Worm (Caenorhabditis elegans) whole organism, L1 larva: ENCODE measurements around the gene vha-15.

Experiments used
- aha-1 ChIP-seq: fragments of 150-350 bp; optimal IDR thresholded peaks from 2 replicates; lab custom pipeline; 2014; ENCODE audit warnings: missing biosample characterization, missing genetic modification characterization
- aly-2 ChIP-seq: fragments of 150-350 bp; optimal IDR thresholded peaks from 2 replicates; lab custom pipeline; 2014; ENCODE audit warnings: missing biosample characterization, missing genetic modification characterization
- ama-1 ChIP-seq: fragments of 150-350 bp; optimal IDR thresholded peaks from 2 replicates; lab custom pipeline; 2014
- blmp-1 ChIP-seq: fragments of 150-350 bp; optimal IDR thresholded peaks from 2 replicates; lab custom pipeline; 2014; ENCODE audit warnings: missing biosample characterization, missing genetic modification characterization
- ceh-63 ChIP-seq: fragments of 200-800 bp; sonication (Bioruptor generic); optimal IDR thresholded peaks from 2 replicates; lab custom pipeline; 2018; ENCODE audit warnings: mild to moderate bottlenecking, missing genetic modification characterization, missing compliant biosample characterization
- efl-1 ChIP-seq, 4 experiments: fragments of 150-350 bp; optimal IDR thresholded peaks in 3 of 4; peaks in 1 of 4; 1 replicate in 1 of 4; 2 replicates in 3 of 4; lab custom pipeline; 2014; ENCODE audit warnings: missing biosample characterization in 2 of 4, missing genetic modification characterization in 2 of 4, missing genetic modification reagents in 2 of 4
- egl-27 ChIP-seq, 2 experiments: fragments of 150-350 bp in 1 of 2; sonication (generic microtip); optimal IDR thresholded peaks; 3 replicates each; lab custom pipeline; 2017 to 2018; ENCODE audit warnings: missing biosample characterization in 2 of 2, missing genetic modification characterization in 2 of 2, missing genetic modification reagents in 2 of 2
- elt-2 ChIP-seq: sonication (generic microtip); optimal IDR thresholded peaks from 2 replicates; lab custom pipeline; 2016; ENCODE audit warnings: missing genetic modification characterization, mild to moderate bottlenecking, inconsistent platforms, missing compliant biosample characterization, missing genetic modification reagents
- elt-3 ChIP-seq, 6 experiments: fragments of 150-350 bp in 1 of 6; sonication (generic microtip); optimal IDR thresholded peaks; 2 replicates each; lab custom pipeline; 2017 to 2018; ENCODE audit warnings: missing biosample characterization in 6 of 6, missing genetic modification characterization in 6 of 6, inconsistent platforms in 1 of 6
- fkh-10 ChIP-seq: sonication (generic microtip); optimal IDR thresholded peaks from 2 replicates; lab custom pipeline; 2017; ENCODE audit warnings: missing biosample characterization, missing genetic modification reagents, missing genetic modification characterization
- fkh-8 ChIP-seq: sonication (generic microtip); optimal IDR thresholded peaks from 2 replicates; lab custom pipeline; 2016; ENCODE audit warnings: mild to moderate bottlenecking, missing genetic modification characterization, missing compliant biosample characterization
- fos-1 ChIP-seq: fragments of 150-350 bp; optimal IDR thresholded peaks from 2 replicates; lab custom pipeline; 2014; ENCODE audit warnings: missing biosample characterization, missing genetic modification characterization
- grh-1 ChIP-seq: fragments of 200-800 bp; sonication (Bioruptor generic); IDR thresholded peaks from 2 replicates; pipeline ENCODE4 v1.3.6; 2022; ENCODE audit warnings: missing genetic modification reagents, missing genetic modification characterization, missing compliant biosample characterization
- hlh-4 ChIP-seq: sonication (generic microtip); optimal IDR thresholded peaks from 2 replicates; lab custom pipeline; 2016; ENCODE audit warnings: mild to moderate bottlenecking, missing genetic modification characterization, missing compliant biosample characterization
- isw-1 ChIP-seq: fragments of 200-800 bp; sonication (Bioruptor generic); IDR thresholded peaks from 2 replicates; pipeline ENCODE4 v1.3.6; 2022; ENCODE audit warnings: missing genetic modification characterization, missing compliant biosample characterization
- lin-14 ChIP-seq: fragments of 200-800 bp; sonication (Bioruptor generic); optimal IDR thresholded peaks from 2 replicates; lab custom pipeline; 2018; ENCODE audit warnings: mild to moderate bottlenecking, missing genetic modification characterization, moderate library complexity, missing compliant biosample characterization
- lin-15B ChIP-seq: fragments of 150-350 bp; sonication (generic microtip); optimal IDR thresholded peaks from 3 replicates; lab custom pipeline; 2014; ENCODE audit warnings: missing biosample characterization, missing genetic modification characterization
- lin-35 ChIP-seq, 2 experiments: fragments of 150-350 bp; optimal IDR thresholded peaks; 2 replicates each; lab custom pipeline; 2014; ENCODE audit warnings: missing biosample characterization in 2 of 2, missing genetic modification characterization in 2 of 2, missing genetic modification reagents in 2 of 2
- lir-3 ChIP-seq: sonication (generic microtip); optimal IDR thresholded peaks from 2 replicates; lab custom pipeline; 2016; ENCODE audit warnings: mild to moderate bottlenecking, missing genetic modification characterization, moderate library complexity, missing compliant biosample characterization; ENCODE audit not compliant: poor library complexity
- mdl-1 ChIP-seq, 2 experiments: fragments of 150-350 bp; optimal IDR thresholded peaks; 2 replicates each; lab custom pipeline; 2014 to 2017; ENCODE audit warnings: missing biosample characterization in 2 of 2, missing genetic modification characterization in 2 of 2, inconsistent platforms in 1 of 2
- nhr-11 ChIP-seq: fragments of 150-350 bp; optimal IDR thresholded peaks from 2 replicates; lab custom pipeline; 2014; ENCODE audit warnings: missing biosample characterization, missing genetic modification characterization
- nhr-19 ChIP-seq: fragments of 200-800 bp; sonication (Bioruptor generic); conservative IDR thresholded peaks from 2 replicates; pipeline ENCODE4 v1.3.6; 2022; ENCODE audit warnings: missing genetic modification characterization, missing compliant biosample characterization
- nhr-20 ChIP-seq: sonication (generic microtip); optimal IDR thresholded peaks from 2 replicates; lab custom pipeline; 2016; ENCODE audit warnings: mild to moderate bottlenecking, missing genetic modification characterization, missing compliant biosample characterization
- nhr-71 ChIP-seq: sonication (generic microtip); optimal IDR thresholded peaks from 2 replicates; lab custom pipeline; 2016; ENCODE audit warnings: mild to moderate bottlenecking, missing genetic modification characterization, moderate library complexity, missing compliant biosample characterization
- nhr-84 ChIP-seq: sonication (generic microtip); optimal IDR thresholded peaks from 2 replicates; lab custom pipeline; 2017; ENCODE audit warnings: missing biosample characterization, missing genetic modification characterization
- nhr-85 ChIP-seq: sonication (generic microtip); peaks from one replicate; lab custom pipeline; 2016; ENCODE audit warnings: missing genetic modification characterization, inconsistent platforms, missing compliant biosample characterization
- pag-3 ChIP-seq: sonication (generic microtip); optimal IDR thresholded peaks from 2 replicates; lab custom pipeline; 2017; ENCODE audit warnings: missing genetic modification characterization, mild to moderate bottlenecking, missing compliant biosample characterization, antibody characterized with exemption, borderline replicate concordance; ENCODE audit not compliant: insufficient read depth
- pqm-1 ChIP-seq: sonication (generic microtip); optimal IDR thresholded peaks from 3 replicates; lab custom pipeline; 2017; ENCODE audit warnings: missing biosample characterization, missing genetic modification characterization
- rnt-1 ChIP-seq: sonication (generic microtip); optimal IDR thresholded peaks from 2 replicates; lab custom pipeline; 2016; ENCODE audit warnings: mild to moderate bottlenecking, missing genetic modification characterization, moderate library complexity, missing compliant biosample characterization
- snpc-4 ChIP-seq: fragments of 150-350 bp; optimal IDR thresholded peaks from 2 replicates; lab custom pipeline; 2014; ENCODE audit warnings: missing biosample characterization, missing genetic modification characterization
- sptf-1 ChIP-seq: fragments of 150-350 bp; optimal IDR thresholded peaks from 2 replicates; lab custom pipeline; 2014; ENCODE audit warnings: missing biosample characterization, missing genetic modification characterization
- swsn-7 ChIP-seq: sonication (generic microtip); optimal IDR thresholded peaks from 2 replicates; lab custom pipeline; 2016; ENCODE audit warnings: missing genetic modification characterization, missing compliant biosample characterization
- tbx-2 ChIP-seq: sonication (generic microtip); optimal IDR thresholded peaks from 2 replicates; lab custom pipeline; 2016; ENCODE audit warnings: missing genetic modification characterization, missing compliant biosample characterization
- tlp-1 ChIP-seq: fragments of 150-350 bp; optimal IDR thresholded peaks from 2 replicates; lab custom pipeline; 2014; ENCODE audit warnings: missing biosample characterization, missing genetic modification characterization
- unc-30 ChIP-seq: sonication (generic microtip); optimal IDR thresholded peaks from 2 replicates; lab custom pipeline; 2017; ENCODE audit warnings: missing biosample characterization, missing genetic modification characterization
- unc-86 ChIP-seq: sonication (generic microtip); optimal IDR thresholded peaks from 2 replicates; lab custom pipeline; 2016; ENCODE audit warnings: missing genetic modification characterization, missing compliant biosample characterization
- unc-98 ChIP-seq: fragments of 200-800 bp; sonication (Bioruptor generic); IDR thresholded peaks from 2 replicates; pipeline ENCODE4 v1.3.6; 2022; ENCODE audit warnings: missing genetic modification characterization, missing compliant biosample characterization
- xbp-1 ChIP-seq: sonication (generic microtip); optimal IDR thresholded peaks from 2 replicates; lab custom pipeline; 2016; ENCODE audit warnings: missing genetic modification characterization, missing compliant biosample characterization
- zip-4 ChIP-seq: fragments of 200-800 bp; sonication (Bioruptor generic); optimal IDR thresholded peaks from 2 replicates; lab custom pipeline; 2018; ENCODE audit warnings: mild to moderate bottlenecking, missing genetic modification characterization, moderate library complexity, missing compliant biosample characterization
- ztf-11 ChIP-seq, 2 experiments: sonication (generic microtip); optimal IDR thresholded peaks; 2 replicates each; lab custom pipeline; 2016 to 2017; ENCODE audit warnings: missing genetic modification characterization in 2 of 2, missing biosample characterization in 1 of 2, missing compliant biosample characterization in 1 of 2

Gene vha-15

ce11 chrX:2216242-2216641 is 21.5 kb upstream of the vha-15 start:
- no peak for TF ChIP-seq lin-35 (GFP tag; optimal IDR thresholded peaks at IDR 0.05; lab: Kevin White, UChicago)
- peak; percentile 31 for TF ChIP-seq rnt-1
- no peak for TF ChIP-seq swsn-7 (tag; lab: Kevin White, UChicago)
- TF ChIP-seq isw-1: no peak
- no peak for TF ChIP-seq fos-1
- peak; percentile 52 for TF ChIP-seq pag-3 (tag; lab: Kevin White, UChicago)
- no peak for TF ChIP-seq elt-2 (tag; lab: Kevin White, UChicago)
- TF ChIP-seq fkh-8 (tag; lab: Kevin White, UChicago): no peak
- TF ChIP-seq lin-15B (tag; lab: Kevin White, UChicago): no peak
- TF ChIP-seq efl-1 (optimal IDR thresholded peaks at IDR 0.05; lab: Kevin White, UChicago): no peak
- TF ChIP-seq efl-1 (GFP tag; optimal IDR thresholded peaks at IDR 0.05 in 1 of 2; lab: Kevin White, UChicago): peak in 1 of 2 experiments; percentile 7
- TF ChIP-seq sptf-1 (tag; lab: Kevin White, UChicago): no peak
- TF ChIP-seq unc-98 (GFP tag; lab: Robert Waterston, UW): no peak
- no peak for TF ChIP-seq aha-1 (tag; lab: Kevin White, UChicago)

ce11 chrX:2216662-2217061 is 21.0 kb upstream of the vha-15 start:
- no peak for TF ChIP-seq ztf-11 (tag; optimal IDR thresholded peaks at IDR 0.05; lab: Kevin White, UChicago)
- TF ChIP-seq blmp-1 (tag; lab: Kevin White, UChicago): peak; percentile 83
- no peak for TF ChIP-seq pqm-1 (tag; lab: Kevin White, UChicago)
- TF ChIP-seq ama-1: no peak
- no peak for TF ChIP-seq zip-4 (GFP tag; lab: Kevin White, UChicago)
- no peak for TF ChIP-seq xbp-1
- TF ChIP-seq lin-14 (GFP tag; lab: Kevin White, UChicago): peak; percentile 61
- TF ChIP-seq nhr-84 (tag; lab: Kevin White, UChicago): no peak
- TF ChIP-seq grh-1 (GFP tag; lab: Robert Waterston, UW): peak; percentile 41; the same call in 1 of the 2 replicates
- no peak for TF ChIP-seq fos-1
- TF ChIP-seq isw-1: no peak
- TF ChIP-seq nhr-85 (tag; lab: Kevin White, UChicago): peak; percentile 81
- no peak for TF ChIP-seq nhr-71 (tag; lab: Kevin White, UChicago)
- no peak for TF ChIP-seq efl-1 (optimal IDR thresholded peaks at IDR 0.05; lab: Kevin White, UChicago)
- peak in 1 of 2 experiments; percentile 60 for TF ChIP-seq efl-1 (GFP tag; optimal IDR thresholded peaks at IDR 0.05 in 1 of 2; lab: Kevin White, UChicago)
- no peak for TF ChIP-seq fkh-10 (GFP tag; lab: Kevin White, UChicago)
- TF ChIP-seq nhr-20: no peak
- no peak for TF ChIP-seq lir-3 (tag; lab: Kevin White, UChicago)
- TF ChIP-seq egl-27 (tag; optimal IDR thresholded peaks at IDR 0.05; lab: Kevin White, UChicago): peak in 1 of 2 experiments; percentile 5
- no peak for TF ChIP-seq snpc-4 (tag; lab: Kevin White, UChicago)
- no peak for TF ChIP-seq mdl-1 (tag; optimal IDR thresholded peaks at IDR 0.05; lab: Kevin White, UChicago)
- no peak for TF ChIP-seq nhr-11 (tag; lab: Kevin White, UChicago)
- no peak for TF ChIP-seq ceh-63 (GFP tag; lab: Kevin White, UChicago)
- no peak for TF ChIP-seq fkh-8 (tag; lab: Kevin White, UChicago)
- TF ChIP-seq unc-86 (tag; lab: Kevin White, UChicago): no peak
- TF ChIP-seq unc-30: no peak
- TF ChIP-seq hlh-4 (tag; lab: Kevin White, UChicago): no peak
- no peak for TF ChIP-seq aly-2

ce11 chrX:2219006-2219405 is 18.7 kb upstream of the vha-15 start:
- TF ChIP-seq blmp-1 (tag; lab: Kevin White, UChicago): peak; percentile 98
- TF ChIP-seq tlp-1 (tag; lab: Kevin White, UChicago): no peak
- TF ChIP-seq nhr-19 (GFP tag; lab: Robert Waterston, UW): no peak
- no peak for TF ChIP-seq elt-3 (tag; optimal IDR thresholded peaks at IDR 0.05; lab: Kevin White, UChicago)
- TF ChIP-seq tbx-2 (tag; lab: Kevin White, UChicago): no peak
